Worm (Caenorhabditis elegans) whole organism, L4/young adult: Measurements from ENCODE around the gene rde-1.

Source experiments
- W03F9.2 ChIP-seq: fragments of 150-350 bp; optimal IDR thresholded peaks from 2 replicates; lab custom pipeline; 2014; ENCODE audit warnings: missing biosample characterization, missing genetic modification characterization
- dao-5 ChIP-seq: sonication (generic microtip); optimal IDR thresholded peaks from 2 replicates; lab custom pipeline; 2016; ENCODE audit warnings: missing genotype, missing genetic modification characterization, moderate library complexity, missing compliant biosample characterization
- him-1 ChIP-seq: sonication (generic microtip); optimal IDR thresholded peaks from 2 replicates; lab custom pipeline; 2016; ENCODE audit warnings: missing genotype, missing genetic modification reagents, missing genetic modification characterization, missing compliant biosample characterization

DNA sequence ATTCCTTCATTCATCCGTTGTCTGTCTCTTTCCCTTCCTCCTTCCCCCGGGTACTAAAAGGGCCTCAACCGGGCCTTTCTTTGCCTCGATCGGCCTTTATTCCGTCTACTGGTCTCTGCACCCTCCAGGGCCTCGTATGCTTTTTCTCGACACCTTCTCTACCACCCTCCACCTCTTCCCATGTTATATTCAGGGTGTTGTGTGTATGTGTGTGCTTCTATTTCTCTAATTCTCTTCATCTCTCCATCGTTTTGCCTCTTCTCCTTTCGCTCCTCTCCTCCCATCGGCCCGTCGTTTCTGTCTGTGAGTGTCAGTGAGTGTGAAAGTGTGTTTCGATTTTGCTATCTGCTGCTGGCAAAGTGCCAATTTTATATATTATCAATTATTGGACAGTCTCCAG lies 48.4 kb upstream of the rde-1 start:
- TF ChIP-seq W03F9.2 (tag; lab: Kevin White, UChicago) (peak; percentile 58), him-1 (tag; lab: Kevin White, UChicago) (no peak), dao-5 (tag; lab: Kevin White, UChicago) (no peak)
